Worm (Caenorhabditis elegans) whole organism, young adult: ENCODE results near the gene snr-5.

Source experiments
- B0019.2 ChIP-seq: fragments of 200-800 bp; sonication (Bioruptor generic); conservative IDR thresholded peaks from 2 replicates; pipeline ENCODE4 v1.3.6; 2022; ENCODE audit warnings: missing genetic modification reagents, missing genetic modification characterization, missing compliant biosample characterization
- C17E4.6 ChIP-seq: fragments of 200-800 bp; sonication (Bioruptor generic); IDR thresholded peaks from 2 replicates; pipeline ENCODE4 v1.3.6; 2022; ENCODE audit warnings: missing genetic modification reagents, missing genetic modification characterization, missing compliant biosample characterization
- D2030.7 ChIP-seq: fragments of 200-800 bp; sonication (Bioruptor generic); IDR thresholded peaks from 2 replicates; pipeline ENCODE4 v1.3.6; 2022; ENCODE audit warnings: missing genetic modification reagents, missing genetic modification characterization, missing compliant biosample characterization
- F55B11.4 ChIP-seq: sonication (generic microtip); optimal IDR thresholded peaks from 2 replicates; lab custom pipeline; 2016; ENCODE audit warnings: missing compliant biosample characterization, missing genetic modification characterization, borderline replicate concordance; ENCODE audit not compliant: insufficient read depth
- K11D2.4 ChIP-seq: fragments of 200-800 bp; sonication (Bioruptor generic); IDR thresholded peaks from 2 replicates; pipeline ENCODE4 v1.3.6; 2022; ENCODE audit warnings: missing genetic modification reagents, missing genetic modification characterization, missing compliant biosample characterization
- K12H6.12 ChIP-seq: fragments of 200-800 bp; sonication (Bioruptor generic); optimal IDR thresholded peaks from 2 replicates; lab custom pipeline; 2018; ENCODE audit warnings: mild to moderate bottlenecking, missing genetic modification characterization, missing compliant biosample characterization
- Y53G8AR.9 ChIP-seq: fragments of 200-800 bp; sonication (Bioruptor generic); conservative IDR thresholded peaks from 2 replicates; pipeline ENCODE4 v1.3.6; 2022; ENCODE audit warnings: missing genetic modification reagents, missing genetic modification characterization, missing compliant biosample characterization
- akir-1 ChIP-seq: fragments of 200-800 bp; sonication (Bioruptor generic); optimal IDR thresholded peaks from 2 replicates; lab custom pipeline; 2018; ENCODE audit warnings: mild to moderate bottlenecking, missing genetic modification characterization, moderate library complexity, missing compliant biosample characterization
- ama-1 ChIP-seq, 3 experiments: fragments of 150-350 bp in 1 of 3; sonication (generic microtip) in 2 of 3; optimal IDR thresholded peaks; 2 replicates each; lab custom pipeline; 2014 to 2018; ENCODE audit warnings: missing biosample characterization in 2 of 3, missing genetic modification characterization in 2 of 3, missing genetic modification reagents in 2 of 3
- athp-1 ChIP-seq: sonication (generic microtip); optimal IDR thresholded peaks from 2 replicates; lab custom pipeline; 2017; ENCODE audit warnings: mild to moderate bottlenecking, missing genetic modification characterization, missing compliant biosample characterization
- attf-5 ChIP-seq: fragments of 200-800 bp; sonication (Bioruptor generic); optimal IDR thresholded peaks from 2 replicates; lab custom pipeline; 2018; ENCODE audit warnings: mild to moderate bottlenecking, missing genetic modification characterization, missing compliant biosample characterization
- attf-6 ChIP-seq: fragments of 200-800 bp; sonication (Bioruptor generic); IDR thresholded peaks from 2 replicates; pipeline ENCODE4 v1.3.6; 2022; ENCODE audit warnings: missing genetic modification reagents, missing genetic modification characterization, missing compliant biosample characterization
- bed-1 ChIP-seq: fragments of 200-800 bp; sonication (Bioruptor generic); IDR thresholded peaks from 2 replicates; pipeline ENCODE4 v1.3.6; 2022; ENCODE audit warnings: missing genetic modification reagents, missing genetic modification characterization, missing compliant biosample characterization
- cebp-1 ChIP-seq, 2 experiments: fragments of 200-800 bp in 1 of 2; sonication (Bioruptor generic) in 1 of 2; sonication (generic microtip) in 1 of 2; IDR thresholded peaks in 1 of 2; optimal IDR thresholded peaks in 1 of 2; 2 replicates each; pipeline versions ENCODE4 v1.3.6 to Lab custom; 2017 to 2022; ENCODE audit warnings: missing compliant biosample characterization in 2 of 2, missing genetic modification characterization in 2 of 2, mild to moderate bottlenecking in 1 of 2, missing genetic modification reagents in 1 of 2, moderate library complexity in 1 of 2
- cebp-2 ChIP-seq: fragments of 200-800 bp; sonication (Bioruptor generic); IDR thresholded peaks from 2 replicates; pipeline ENCODE4 v1.3.6; 2022; ENCODE audit warnings: missing genetic modification characterization, missing compliant biosample characterization
- die-1 ChIP-seq: sonication (generic microtip); optimal IDR thresholded peaks from 2 replicates; lab custom pipeline; 2016; ENCODE audit warnings: missing genotype, mild to moderate bottlenecking, missing genetic modification characterization, missing compliant biosample characterization
- efl-1 ChIP-seq: fragments of 150-350 bp; optimal IDR thresholded peaks from 2 replicates; lab custom pipeline; 2014; ENCODE audit warnings: missing biosample characterization, missing genetic modification reagents, missing genetic modification characterization
- egrh-3 ChIP-seq: fragments of 200-800 bp; sonication (Bioruptor generic); IDR thresholded peaks from 2 replicates; pipeline ENCODE4 v1.3.6; 2022; ENCODE audit warnings: missing genetic modification reagents, missing genetic modification characterization, missing compliant biosample characterization
- ekl-4 ChIP-seq: fragments of 200-800 bp; sonication (Bioruptor generic); IDR thresholded peaks from 2 replicates; pipeline ENCODE4 v1.3.6; 2022; ENCODE audit warnings: missing genetic modification reagents, missing genetic modification characterization, missing compliant biosample characterization
- gei-17 ChIP-seq: fragments of 200-800 bp; sonication (Bioruptor generic); optimal IDR thresholded peaks from 2 replicates; lab custom pipeline; 2018; ENCODE audit warnings: mild to moderate bottlenecking, missing genetic modification characterization, missing compliant biosample characterization
- hlh-12 ChIP-seq: sonication (generic microtip); optimal IDR thresholded peaks from 2 replicates; lab custom pipeline; 2016; ENCODE audit warnings: missing genetic modification characterization, missing compliant biosample characterization
- hlh-26 ChIP-seq: fragments of 200-800 bp; sonication (Bioruptor generic); conservative IDR thresholded peaks from 2 replicates; pipeline ENCODE4 v1.3.6; 2022; ENCODE audit warnings: missing genetic modification reagents, missing genetic modification characterization, missing compliant biosample characterization
- hmg-20 ChIP-seq: fragments of 200-800 bp; sonication (Bioruptor generic); IDR thresholded peaks from 2 replicates; pipeline ENCODE4 v1.3.6; 2022; ENCODE audit warnings: missing genetic modification reagents, missing genetic modification characterization, missing compliant biosample characterization
- hrde-1 ChIP-seq: sonication (generic microtip); optimal IDR thresholded peaks from 2 replicates; lab custom pipeline; 2016; ENCODE audit warnings: missing genetic modification characterization, mild to moderate bottlenecking, missing compliant biosample characterization, moderate library complexity, missing genotype, missing genetic modification reagents, borderline replicate concordance
- hsf-1 ChIP-seq: fragments of 200-800 bp; sonication (Bioruptor generic); IDR thresholded peaks from 2 replicates; pipeline ENCODE4 v1.3.6; 2022; ENCODE audit warnings: missing genetic modification reagents, missing genetic modification characterization, missing compliant biosample characterization
- lag-1 ChIP-seq: fragments of 200-800 bp; sonication (Bioruptor generic); IDR thresholded peaks from 2 replicates; pipeline ENCODE4 v1.3.6; 2022; ENCODE audit warnings: missing genetic modification reagents, missing genetic modification characterization, missing compliant biosample characterization
- let-526 ChIP-seq: fragments of 200-800 bp; sonication (Bioruptor generic); IDR thresholded peaks from 2 replicates; pipeline ENCODE4 v1.3.6; 2022; ENCODE audit warnings: missing genetic modification reagents, missing genetic modification characterization, missing compliant biosample characterization
- let-607 ChIP-seq, 2 experiments: fragments of 200-800 bp in 1 of 2; sonication (Bioruptor generic) in 1 of 2; sonication (generic microtip) in 1 of 2; optimal IDR thresholded peaks; 2 replicates each; lab custom pipeline; 2016 to 2018; ENCODE audit warnings: mild to moderate bottlenecking in 2 of 2, missing compliant biosample characterization in 2 of 2, missing genetic modification characterization in 2 of 2, moderate library complexity in 2 of 2, missing genotype in 1 of 2
- lin-35 ChIP-seq, 3 experiments: fragments of 150-350 bp in 2 of 3; sonication (generic microtip) in 1 of 3; optimal IDR thresholded peaks; 2 replicates each; lab custom pipeline; 2014 to 2018; ENCODE audit warnings: missing biosample characterization in 3 of 3, missing genetic modification characterization in 3 of 3, missing genetic modification reagents in 3 of 3
- lsl-1 ChIP-seq: fragments of 200-800 bp; sonication (Bioruptor generic); optimal IDR thresholded peaks from 2 replicates; lab custom pipeline; 2018; ENCODE audit warnings: mild to moderate bottlenecking, missing genetic modification characterization, moderate library complexity, missing compliant biosample characterization
- lsy-27 ChIP-seq: sonication (generic microtip); optimal IDR thresholded peaks from 2 replicates; lab custom pipeline; 2017; ENCODE audit warnings: missing genetic modification characterization, mild to moderate bottlenecking, missing compliant biosample characterization, antibody characterized with exemption, missing genotype, borderline replicate concordance; ENCODE audit not compliant: insufficient read depth
- madf-3 ChIP-seq: fragments of 200-800 bp; sonication (Bioruptor generic); IDR thresholded peaks from 2 replicates; pipeline ENCODE4 v1.3.6; 2022; ENCODE audit warnings: missing genetic modification reagents, missing genetic modification characterization, missing compliant biosample characterization
- madf-6 ChIP-seq: fragments of 200-800 bp; sonication (Bioruptor generic); IDR thresholded peaks from 2 replicates; pipeline ENCODE4 v1.3.6; 2022; ENCODE audit warnings: missing genetic modification reagents, missing genetic modification characterization, missing compliant biosample characterization
- mcd-1 ChIP-seq: fragments of 200-800 bp; sonication (Bioruptor generic); IDR thresholded peaks from 2 replicates; pipeline ENCODE4 v1.3.6; 2022; ENCODE audit warnings: missing genetic modification reagents, missing genetic modification characterization, missing compliant biosample characterization
- nhr-90 ChIP-seq: sonication (generic microtip); optimal IDR thresholded peaks from 2 replicates; lab custom pipeline; 2016; ENCODE audit warnings: missing genotype, mild to moderate bottlenecking, missing genetic modification characterization, missing compliant biosample characterization
- pbrm-1 ChIP-seq: fragments of 200-800 bp; sonication (Bioruptor generic); IDR thresholded peaks from 2 replicates; pipeline ENCODE4 v1.3.6; 2022; ENCODE audit warnings: missing genetic modification reagents, missing genetic modification characterization, missing compliant biosample characterization
- rec-8 ChIP-seq, 2 experiments: sonication (generic microtip); optimal IDR thresholded peaks; 2 replicates each; lab custom pipeline; 2016; ENCODE audit warnings: mild to moderate bottlenecking in 2 of 2, missing genetic modification characterization in 2 of 2, missing genetic modification reagents in 2 of 2, missing genotype in 2 of 2, missing biosample characterization in 1 of 2, missing compliant biosample characterization in 1 of 2, moderate library complexity in 1 of 2
- snpc-1.1 ChIP-seq: sonication (generic microtip); optimal IDR thresholded peaks from 2 replicates; lab custom pipeline; 2017; ENCODE audit warnings: missing genetic modification characterization, mild to moderate bottlenecking, missing compliant biosample characterization, antibody characterized with exemption, moderate library complexity, missing genotype, missing genetic modification reagents; ENCODE audit not compliant: insufficient read depth
- snpc-1.3 ChIP-seq: sonication (generic microtip); optimal IDR thresholded peaks from 2 replicates; lab custom pipeline; 2017; ENCODE audit warnings: missing genetic modification characterization, mild to moderate bottlenecking, missing compliant biosample characterization, antibody characterized with exemption, moderate library complexity, missing genotype, missing genetic modification reagents; ENCODE audit not compliant: insufficient read depth
- somi-1 ChIP-seq: fragments of 200-800 bp; sonication (Bioruptor generic); optimal IDR thresholded peaks from 2 replicates; lab custom pipeline; 2018; ENCODE audit warnings: mild to moderate bottlenecking, missing genetic modification characterization, missing compliant biosample characterization
- tbp1 ChIP-seq: fragments of 200-800 bp; sonication (Bioruptor generic); optimal IDR thresholded peaks from 2 replicates; lab custom pipeline; 2018; ENCODE audit warnings: mild to moderate bottlenecking, missing genetic modification characterization, missing compliant biosample characterization
- tbx-9 ChIP-seq: sonication (generic microtip); optimal IDR thresholded peaks from 2 replicates; lab custom pipeline; 2016; ENCODE audit warnings: borderline replicate concordance, missing genetic modification characterization, inconsistent platforms, missing compliant biosample characterization
- unc-62 ChIP-seq: fragments of 150-350 bp; optimal IDR thresholded peaks from 2 replicates; lab custom pipeline; 2014; ENCODE audit warnings: missing biosample characterization, missing genetic modification reagents, missing genetic modification characterization
- zfh-2 ChIP-seq: fragments of 200-800 bp; sonication (Bioruptor generic); conservative IDR thresholded peaks from 2 replicates; pipeline ENCODE4 v1.3.6; 2022; ENCODE audit warnings: missing genetic modification reagents, missing genetic modification characterization, missing compliant biosample characterization
- zim-3 ChIP-seq: sonication (generic microtip); optimal IDR thresholded peaks from 2 replicates; lab custom pipeline; 2017; ENCODE audit warnings: mild to moderate bottlenecking, missing genetic modification characterization, moderate library complexity, missing compliant biosample characterization
- ztf-18 ChIP-seq: sonication (generic microtip); optimal IDR thresholded peaks from 2 replicates; lab custom pipeline; 2016; ENCODE audit warnings: missing genotype, mild to moderate bottlenecking, missing genetic modification characterization, missing compliant biosample characterization

The snr-5 gene

DNA sequence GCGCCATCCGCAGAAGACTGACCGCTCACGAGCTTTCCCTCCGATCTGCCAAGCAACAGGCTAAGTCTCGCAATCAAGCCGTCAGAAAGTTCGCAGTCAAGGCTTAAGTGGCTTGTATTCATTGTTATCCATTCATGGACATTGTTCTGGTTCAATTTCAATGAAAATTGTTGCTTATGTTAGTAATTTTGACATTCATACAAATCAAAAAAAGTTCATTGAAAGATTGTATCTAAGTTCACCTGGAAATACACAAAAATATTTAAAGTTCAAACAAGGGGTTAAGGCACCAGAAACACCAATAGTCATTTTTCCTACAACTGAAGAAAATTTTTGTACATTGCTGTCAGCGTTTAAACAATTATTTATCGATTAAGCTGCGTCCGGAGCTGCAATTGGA, 6.4 kb upstream of the snr-5 start (continued):
- TF ChIP-seq egrh-3 (GFP tag; lab: Robert Waterston, UW) (no peak), cebp-1 (GFP tag; IDR thresholded peaks at IDR 0.05; lab: Robert Waterston, UW) (no peak), cebp-1 (tag; optimal IDR thresholded peaks at IDR 0.05; lab: Kevin White, UChicago) (peak; percentile 19), somi-1 (GFP tag; lab: Kevin White, UChicago) (peak; percentile 12), ztf-18 (tag; lab: Kevin White, UChicago) (peak; percentile 45), die-1 (no peak), snpc-1.1 (tag; lab: Kevin White, UChicago) (peak; percentile 25), ekl-4 (peak; percentile 78), attf-6 (GFP tag; lab: Robert Waterston, UW) (peak; percentile 79; the same call in 1 of the 2 replicates), D2030.7 (GFP tag; lab: Robert Waterston, UW) (no peak; the same call in 1 of the 2 replicates), C17E4.6 (0 out of 2 replicates have a peak, but pooled peaks have one; percentile 11), K11D2.4 (GFP tag; lab: Robert Waterston, UW) (no peak), tbx-9 (tag; lab: Kevin White, UChicago) (no peak), lag-1 (GFP tag; lab: Robert Waterston, UW) (no peak), rec-8 (tag; optimal IDR thresholded peaks at IDR 0.05; lab: Kevin White, UChicago) (no peak), snpc-1.3 (peak; percentile 11), gei-17 (GFP tag; lab: Kevin White, UChicago) (no peak), pbrm-1 (GFP tag; lab: Robert Waterston, UW) (peak; percentile 66; the same call in 1 of the 2 replicates), nhr-90 (peak; percentile 9), mcd-1 (GFP tag; lab: Robert Waterston, UW) (no peak), lin-35 (GFP tag; optimal IDR thresholded peaks at IDR 0.05; lab: Kevin White, UChicago) (peak in 1 of 3 experiments; percentile 22), hmg-20 (GFP tag; lab: Robert Waterston, UW) (no peak), bed-1 (no peak), attf-5 (GFP tag; lab: Kevin White, UChicago) (no peak), tbp1 (no peak), zim-3 (tag; lab: Kevin White, UChicago) (no peak), Y53G8AR.9 (GFP tag; lab: Robert Waterston, UW) (peak; percentile 53; the same call in 1 of the 2 replicates), hsf-1 (GFP tag; lab: Robert Waterston, UW) (peak; percentile 73), hlh-26 (GFP tag; lab: Robert Waterston, UW) (no peak), unc-62 (GFP tag; lab: Kevin White, UChicago) (no peak), K12H6.12 (tag; lab: Kevin White, UChicago) (no peak), lsl-1 (GFP tag; lab: Kevin White, UChicago) (peak; percentile 49), hrde-1 (tag; lab: Kevin White, UChicago) (peak; percentile 76), let-526 (GFP tag; lab: Robert Waterston, UW) (no peak), F55B11.4 (tag; lab: Kevin White, UChicago) (no peak), cebp-2 (GFP tag; lab: Robert Waterston, UW) (no peak), zfh-2 (GFP tag; lab: Robert Waterston, UW) (no peak), B0019.2 (GFP tag; lab: Robert Waterston, UW) (no peak), madf-6 (peak; percentile 58), athp-1 (tag; lab: Kevin White, UChicago) (peak; percentile 11), lsy-27 (tag; lab: Kevin White, UChicago) (no peak), akir-1 (no peak), ama-1 (optimal IDR thresholded peaks at IDR 0.05; lab: Kevin White, UChicago) (no peak), ama-1 (GFP tag; optimal IDR thresholded peaks at IDR 0.05; lab: Kevin White, UChicago) (peak in 1 of 2 experiments; percentile 88), let-607 (tag; optimal IDR thresholded peaks at IDR 0.05; lab: Kevin White, UChicago) (no peak), hlh-12 (no peak), efl-1 (peak; percentile 14), madf-3 (GFP tag; lab: Robert Waterston, UW) (peak; percentile 74)
